Fruit fly (Drosophila melanogaster) whole organism, embryonic: ENCODE measurements around the gene m-cup.

Experiments used
- CG11723 ChIP-seq: fragments of 200-800 bp; sonication (Bioruptor generic); optimal IDR thresholded peaks from 2 replicates; lab custom pipeline; 2017; ENCODE audit warnings: missing biosample characterization, mild to moderate bottlenecking, missing genetic modification characterization
- CG13296 ChIP-seq: fragments of 200-800 bp; sonication (Bioruptor generic); optimal IDR thresholded peaks from 3 replicates; lab custom pipeline; 2018; ENCODE audit warnings: missing biosample characterization, mild to moderate bottlenecking, missing genetic modification characterization
- CG15601 ChIP-seq: fragments of 200-800 bp; sonication (Bioruptor generic); optimal IDR thresholded peaks from 3 replicates; lab custom pipeline; 2019; ENCODE audit warnings: missing biosample characterization, mild to moderate bottlenecking, missing genetic modification characterization, moderate library complexity
- CG17186 ChIP-seq: fragments of 200-800 bp; sonication (Bioruptor generic); optimal IDR thresholded peaks from 3 replicates; lab custom pipeline; 2017; ENCODE audit warnings: missing biosample characterization, missing genetic modification reagents, missing genetic modification characterization
- CG17361 ChIP-seq: fragments of 200-800 bp; sonication (Bioruptor generic); IDR thresholded peaks from 3 replicates; pipeline ENCODE4 v1.3.6; 2022; ENCODE audit warnings: missing biosample characterization, missing genetic modification characterization
- CG2889 ChIP-seq: fragments of 200-800 bp; sonication (Bioruptor generic); IDR thresholded peaks from 3 replicates; pipeline ENCODE4 v1.3.6; 2022; ENCODE audit warnings: missing biosample characterization, missing genetic modification characterization
- CG31224 ChIP-seq: fragments of 200-800 bp; sonication (Bioruptor generic); IDR thresholded peaks from 2 replicates; pipeline ENCODE4 v1.3.6; 2022; ENCODE audit warnings: missing biosample characterization, missing genetic modification characterization
- CG4707 ChIP-seq: fragments of 200-800 bp; sonication (Bioruptor generic); optimal IDR thresholded peaks from 2 replicates; lab custom pipeline; 2018; ENCODE audit warnings: missing biosample characterization, mild to moderate bottlenecking, missing genetic modification characterization, moderate library complexity
- CTCF ChIP-seq: fragments of 200-800 bp; sonication (Bioruptor generic); optimal IDR thresholded peaks from 2 replicates; lab custom pipeline; 2017; ENCODE audit warnings: missing biosample characterization, mild to moderate bottlenecking, missing genetic modification characterization, moderate library complexity
- Camta ChIP-seq: fragments of 200-800 bp; sonication (Bioruptor generic); optimal IDR thresholded peaks from 2 replicates; lab custom pipeline; 2016; ENCODE audit warnings: missing biosample characterization, missing genetic modification characterization
- D ChIP-seq, 2 experiments: fragments of 200-800 bp in 1 of 2; fragments of >200 bp in 1 of 2; sonication (Bioruptor generic) in 1 of 2; optimal IDR thresholded peaks; 2 replicates in 1 of 2; 3 replicates in 1 of 2; lab custom pipeline; 2017; ENCODE audit warnings: mild to moderate bottlenecking in 1 of 2, missing biosample characterization in 1 of 2, missing genetic modification characterization in 1 of 2, missing genetic modification reagents in 1 of 2
- D19A ChIP-seq: fragments of 200-800 bp; optimal IDR thresholded peaks from 3 replicates; lab custom pipeline; 2019; ENCODE audit warnings: missing biosample characterization, mild to moderate bottlenecking, missing genetic modification characterization, moderate library complexity
- Dek ChIP-seq: fragments of 200-800 bp; sonication (Bioruptor generic); optimal IDR thresholded peaks from 3 replicates; lab custom pipeline; 2019; ENCODE audit warnings: missing biosample characterization, mild to moderate bottlenecking, missing genetic modification characterization, moderate library complexity
- Elba2 ChIP-seq: fragments of 200-800 bp; sonication (Bioruptor generic); optimal IDR thresholded peaks from 3 replicates; lab custom pipeline; 2016; ENCODE audit warnings: missing biosample characterization, missing genetic modification characterization
- Hey ChIP-seq: fragments of 200-800 bp; sonication (Bioruptor generic); optimal IDR thresholded peaks from 3 replicates; lab custom pipeline; 2018; ENCODE audit warnings: missing biosample characterization, mild to moderate bottlenecking, missing genetic modification characterization
- Oaz ChIP-seq: fragments of 200-800 bp; sonication (Bioruptor generic); IDR thresholded peaks from 2 replicates; pipeline ENCODE4 v1.3.6; 2022; ENCODE audit warnings: missing biosample characterization, missing genetic modification characterization
- Rx ChIP-seq: fragments of 200-800 bp; sonication (Bioruptor generic); IDR thresholded peaks from 2 replicates; pipeline ENCODE4 v1.3.6; 2022; ENCODE audit warnings: missing biosample characterization, missing genetic modification characterization
- Sry-β ChIP-seq: fragments of 200-800 bp; sonication (Bioruptor generic); optimal IDR thresholded peaks from 2 replicates; lab custom pipeline; 2018; ENCODE audit warnings: missing biosample characterization, mild to moderate bottlenecking, missing genetic modification characterization, moderate library complexity
- Xrp1 ChIP-seq: fragments of 200-800 bp; sonication (Bioruptor generic); IDR thresholded peaks from 2 replicates; pipeline ENCODE4 v1.3.6; 2022; ENCODE audit warnings: missing biosample characterization, missing genetic modification characterization
- ab ChIP-seq: fragments of 200-800 bp; sonication (Bioruptor generic); optimal IDR thresholded peaks from 2 replicates; lab custom pipeline; 2016; ENCODE audit warnings: missing biosample characterization, missing genetic modification characterization
- ac ChIP-seq: fragments of 200-800 bp; sonication (Bioruptor generic); optimal IDR thresholded peaks from 3 replicates; lab custom pipeline; 2017; ENCODE audit warnings: missing biosample characterization, mild to moderate bottlenecking, missing genetic modification characterization
- croc ChIP-seq: fragments of 200-800 bp; sonication (Bioruptor generic); conservative IDR thresholded peaks from 3 replicates; pipeline ENCODE4 v1.3.6; 2022; ENCODE audit warnings: missing biosample characterization, missing genetic modification characterization
- dan ChIP-seq: fragments of 200-800 bp; sonication (Bioruptor generic); IDR thresholded peaks from 2 replicates; pipeline ENCODE4 v1.3.6; 2022; ENCODE audit warnings: missing biosample characterization, missing genetic modification characterization
- danr ChIP-seq: fragments of 200-800 bp; sonication (Bioruptor generic); IDR thresholded peaks from 2 replicates; pipeline ENCODE4 v1.3.6; 2022; ENCODE audit warnings: missing biosample characterization, missing genetic modification characterization
- emc ChIP-seq: fragments of 200-800 bp; sonication (Bioruptor generic); optimal IDR thresholded peaks from 2 replicates; lab custom pipeline; 2016; ENCODE audit warnings: missing biosample characterization, missing genetic modification characterization
- exex ChIP-seq: fragments of 200-800 bp; sonication (Bioruptor generic); optimal IDR thresholded peaks from 4 replicates; lab custom pipeline; 2018; ENCODE audit warnings: missing biosample characterization, mild to moderate bottlenecking, missing genetic modification characterization, moderate library complexity
- grn ChIP-seq: fragments of 200-800 bp; sonication (Bioruptor generic); optimal IDR thresholded peaks from 3 replicates; lab custom pipeline; 2017; ENCODE audit warnings: missing biosample characterization, missing genetic modification characterization
- maf-S ChIP-seq: fragments of 200-800 bp; sonication (Bioruptor generic); optimal IDR thresholded peaks from 2 replicates; lab custom pipeline; 2016; ENCODE audit warnings: missing biosample characterization, missing genetic modification characterization
- org-1 ChIP-seq: fragments of 200-800 bp; sonication (Bioruptor generic); optimal IDR thresholded peaks from 2 replicates; lab custom pipeline; 2017; ENCODE audit warnings: missing biosample characterization, missing genetic modification characterization
- peb ChIP-seq: fragments of 200-800 bp; sonication (Bioruptor generic); IDR thresholded peaks from 2 replicates; pipeline ENCODE4 v1.3.6; 2022; ENCODE audit warnings: missing biosample characterization, missing genetic modification characterization
- psq ChIP-seq: fragments of 200-800 bp; sonication (Bioruptor generic); optimal IDR thresholded peaks from 2 replicates; lab custom pipeline; 2017; ENCODE audit warnings: missing biosample characterization, missing genetic modification characterization
- pum ChIP-seq: fragments of 200-800 bp; sonication (Bioruptor generic); optimal IDR thresholded peaks from 2 replicates; lab custom pipeline; 2016; ENCODE audit warnings: missing biosample characterization, missing genetic modification characterization
- sc ChIP-seq, 3 experiments: fragments of >200 bp in 2 of 3; fragments of 200-800 bp in 1 of 3; sonication (Bioruptor generic) in 1 of 3; optimal IDR thresholded peaks; 2 replicates in 2 of 3; 3 replicates in 1 of 3; lab custom pipeline; 2017; ENCODE audit warnings: mild to moderate bottlenecking in 1 of 3, missing biosample characterization in 1 of 3, missing genetic modification characterization in 1 of 3, missing genetic modification reagents in 1 of 3
- slp2 ChIP-seq: fragments of 200-800 bp; sonication (Bioruptor generic); optimal IDR thresholded peaks from 2 replicates; lab custom pipeline; 2016; ENCODE audit warnings: missing biosample characterization, missing genetic modification characterization
- sug ChIP-seq: fragments of 200-800 bp; optimal IDR thresholded peaks from 2 replicates; lab custom pipeline; 2019; ENCODE audit warnings: missing biosample characterization, mild to moderate bottlenecking, missing genetic modification characterization, moderate library complexity
- tap ChIP-seq: fragments of 200-800 bp; optimal IDR thresholded peaks from 3 replicates; lab custom pipeline; 2019; ENCODE audit warnings: missing biosample characterization, mild to moderate bottlenecking, missing genetic modification characterization, moderate library complexity
- zen2 ChIP-seq: fragments of 200-800 bp; sonication (Bioruptor generic); IDR thresholded peaks from 3 replicates; pipeline ENCODE4 v1.3.6; 2022; ENCODE audit warnings: missing biosample characterization, missing genetic modification characterization; ENCODE audit not compliant: partially characterized antibody

Gene m-cup

DNA sequence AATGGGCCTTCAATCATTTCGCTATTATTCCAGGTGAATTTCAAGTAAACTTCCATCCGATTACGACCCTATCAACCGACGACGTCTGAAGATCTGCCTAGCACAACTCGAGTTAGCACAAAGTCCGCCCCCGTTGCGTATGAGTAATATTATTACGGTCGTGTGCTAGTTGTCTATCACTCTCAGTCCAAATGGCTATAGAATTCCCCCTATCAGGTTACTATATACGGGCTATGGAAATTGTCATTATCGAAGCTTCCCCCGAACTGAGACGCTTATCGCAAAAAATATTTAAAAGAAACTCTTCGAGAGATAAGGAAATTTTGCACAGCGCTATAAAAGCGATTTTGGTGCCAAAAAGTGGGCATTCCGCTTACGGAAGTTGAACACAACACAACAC, 13.5 kb downstream of the m-cup start, which contains the start of gene CG5246:
Gene CG5246 (plus strand): TSS at position 365 of the 400 bp plus-strand sequence.
- TF ChIP-seq Hey (tag; lab: Kevin White, UChicago) = peak; percentile 23
- peak; percentile 72 for TF ChIP-seq exex (tag; lab: Kevin White, UChicago)
- TF ChIP-seq grn (GFP tag; lab: Kevin White, UChicago) = peak; percentile 38
- peak; percentile 27 for TF ChIP-seq sug (tag; lab: Kevin White, UChicago)
- no peak for TF ChIP-seq CG17186

DNA sequence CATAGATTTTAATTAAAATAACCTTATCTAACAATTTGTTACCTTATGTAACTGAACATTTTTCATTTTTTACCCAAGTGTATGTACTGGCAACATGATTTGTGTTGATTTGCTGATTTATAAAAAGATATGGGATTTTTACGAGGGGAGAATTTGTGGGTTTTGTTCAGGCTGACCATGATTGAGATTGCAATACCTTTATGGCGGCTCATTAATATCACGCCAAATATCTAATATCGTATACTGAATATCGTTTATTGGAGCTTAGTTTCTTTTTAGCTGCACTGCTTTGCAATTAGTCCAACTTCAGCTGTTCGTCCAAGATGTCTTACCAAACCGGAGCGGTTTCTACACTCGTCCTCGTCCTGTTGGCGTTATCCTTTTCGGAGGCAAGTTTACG, 15.3 kb downstream of the m-cup start, which contains the start of gene CG31267:
Gene CG31267 (plus strand): TSS at position 301 of the 400 bp plus-strand sequence.
- TF ChIP-seq peb (no peak), CTCF (GFP tag; lab: Kevin White, UChicago) (no peak), emc (GFP tag; lab: Kevin White, UChicago) (no peak), ab (GFP tag; lab: Kevin White, UChicago) (no peak), slp2 (GFP tag; lab: Kevin White, UChicago) (no peak), zen2 (GFP tag; lab: Robert Waterston, UW) (no peak), CG31224 (no peak), CG2889 (no peak), Rx (GFP tag; lab: Robert Waterston, UW) (no peak), CG4707 (GFP tag; lab: Kevin White, UChicago) (no peak)
- TF ChIP-seq, all 482 proteins: peak for 0

DNA sequence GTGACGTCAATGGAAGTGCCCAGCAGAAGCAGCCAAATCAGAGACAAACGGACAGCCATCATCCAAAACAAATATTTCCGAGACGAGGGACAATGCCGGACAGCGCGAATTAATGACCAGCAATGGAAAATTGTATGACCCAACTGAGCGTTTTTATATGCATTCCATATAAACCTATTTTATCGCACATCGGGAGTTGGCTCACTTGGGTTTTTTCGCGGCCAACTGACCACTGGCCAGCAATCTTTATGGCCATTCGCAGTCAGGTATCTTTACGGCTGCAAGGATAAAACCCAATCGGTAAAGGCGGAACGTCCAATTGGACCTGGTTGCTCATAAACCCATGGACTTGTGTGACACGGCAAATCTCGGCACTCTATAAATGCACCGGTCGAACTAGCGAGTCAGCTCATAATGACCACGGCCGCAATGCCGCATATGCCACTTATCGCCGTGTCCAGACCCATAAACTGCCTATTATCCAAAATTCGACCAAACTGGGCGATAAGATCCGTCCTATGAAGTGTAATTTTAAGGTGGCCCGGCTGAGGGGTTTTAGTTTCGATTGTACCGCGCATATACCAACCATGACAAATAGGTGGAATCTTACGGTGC, 17.0 kb downstream of the m-cup start, which contains the start of the genes CG4053 and CG31266:
Gene CG4053 (minus strand): TSS at position 101 of the 615 bp plus-strand sequence.
Gene CG31266 (plus strand): TSS at position 565 of the 615 bp plus-strand sequence.
- TF ChIP-seq sug (tag; lab: Kevin White, UChicago) (peak; percentile 52), Elba2 (GFP tag; lab: Kevin White, UChicago) (peak; percentile 21), grn (GFP tag; lab: Kevin White, UChicago) (no peak)

DNA sequence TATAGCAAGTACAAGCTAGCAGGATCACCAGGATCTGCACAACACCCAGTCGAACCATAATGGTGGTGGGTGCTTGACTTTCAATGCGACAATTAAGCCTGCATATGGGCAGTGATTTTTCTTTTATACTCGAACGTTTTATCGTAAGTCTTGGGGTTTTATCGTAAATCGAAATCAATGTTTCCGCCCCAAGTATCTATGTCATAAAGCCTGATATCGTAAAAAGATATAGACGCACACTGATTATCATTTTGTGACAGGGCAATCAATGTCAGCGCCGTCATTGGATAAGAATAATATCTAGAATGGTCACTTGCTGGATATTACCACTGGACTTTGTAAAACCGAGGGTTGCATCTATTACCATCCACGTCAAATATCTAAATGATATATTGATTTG, 18.9 kb downstream of the m-cup start, which contains the start of gene CG17475:
Gene CG17475 (minus strand): TSS at position 101 of the 400 bp plus-strand sequence.
- TF ChIP-seq dan (no peak), Sry-β (GFP tag; lab: Kevin White, UChicago) (no peak), D19A (tag; lab: Kevin White, UChicago) (no peak), psq (GFP tag; lab: Kevin White, UChicago) (no peak), maf-S (no peak), pum (no peak), CG4707 (GFP tag; lab: Kevin White, UChicago) (no peak), danr (no peak)

DNA sequence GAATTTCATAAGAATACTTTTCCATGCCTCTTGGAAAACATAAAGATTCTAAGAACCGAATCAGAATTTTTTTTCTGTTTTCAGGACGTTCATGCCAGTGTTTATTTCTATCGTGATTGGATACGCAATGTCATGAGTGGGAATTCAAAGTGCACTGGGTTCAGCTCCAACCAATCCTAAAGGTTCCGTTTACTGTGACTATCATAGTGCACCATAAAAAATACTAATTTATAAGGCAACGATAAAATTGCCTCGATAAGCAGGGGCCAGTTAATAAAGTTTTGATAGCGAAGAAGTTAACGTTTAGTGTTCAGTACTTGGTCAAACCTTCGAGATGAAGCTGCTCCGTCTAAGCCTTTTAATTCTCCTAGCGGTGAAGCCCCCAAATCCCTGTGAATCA, 21.3 kb downstream of the m-cup start, which contains the start of gene CG31265:
Gene CG31265 (plus strand): TSS at position 301 of the 400 bp plus-strand sequence.
- TF ChIP-seq CG13296 (no peak), Dek (tag; lab: Kevin White, UChicago) (no peak), sc (optimal IDR thresholded peaks at IDR 0.05; lab: Kevin White, UChicago) (no peak), sc (GFP tag; optimal IDR thresholded peaks at IDR 0.05; lab: Kevin White, UChicago) (no peak), CG15601 (tag; lab: Kevin White, UChicago) (no peak), CG11723 (no peak), Camta (GFP tag; lab: Kevin White, UChicago) (no peak), Oaz (GFP tag; lab: Robert Waterston, UW) (no peak), croc (GFP tag; lab: Robert Waterston, UW) (no peak), CG4707 (GFP tag; lab: Kevin White, UChicago) (no peak), tap (tag; lab: Kevin White, UChicago) (no peak), Xrp1 (no peak), D (optimal IDR thresholded peaks at IDR 0.05; lab: Kevin White, UChicago) (no peak), D (GFP tag; optimal IDR thresholded peaks at IDR 0.05; lab: Kevin White, UChicago) (no peak), org-1 (GFP tag; lab: Kevin White, UChicago) (no peak), ac (GFP tag; lab: Kevin White, UChicago) (no peak), CG17361 (no peak)
